Worm (Caenorhabditis elegans) whole organism, L1 larva: ENCODE data around the gene dhs-5.

ENCODE experiments used
- aha-1 ChIP-seq: fragments of 150-350 bp; optimal IDR thresholded peaks from 2 replicates; lab custom pipeline; 2014; ENCODE audit warnings: missing biosample characterization, missing genetic modification characterization
- ama-1 ChIP-seq: fragments of 150-350 bp; optimal IDR thresholded peaks from 2 replicates; lab custom pipeline; 2014
- elt-3 ChIP-seq, 6 experiments: fragments of 150-350 bp in 1 of 6; sonication (generic microtip); optimal IDR thresholded peaks; 2 replicates each; lab custom pipeline; 2017 to 2018; ENCODE audit warnings: missing biosample characterization in 6 of 6, missing genetic modification characterization in 6 of 6, inconsistent platforms in 1 of 6
- jun-1 ChIP-seq: fragments of 150-350 bp; optimal IDR thresholded peaks from 2 replicates; lab custom pipeline; 2014; ENCODE audit warnings: missing biosample characterization, missing genetic modification reagents, missing genetic modification characterization
- lin-13 ChIP-seq: fragments of 150-350 bp; optimal IDR thresholded peaks from 2 replicates; lab custom pipeline; 2014; ENCODE audit warnings: missing biosample characterization, missing genetic modification reagents, missing genetic modification characterization
- nhr-11 ChIP-seq: fragments of 150-350 bp; optimal IDR thresholded peaks from 2 replicates; lab custom pipeline; 2014; ENCODE audit warnings: missing biosample characterization, missing genetic modification characterization
- nhr-76 ChIP-seq: sonication (generic microtip); optimal IDR thresholded peaks from 2 replicates; lab custom pipeline; 2017; ENCODE audit warnings: missing biosample characterization, missing genetic modification characterization
- pqm-1 ChIP-seq: sonication (generic microtip); optimal IDR thresholded peaks from 3 replicates; lab custom pipeline; 2017; ENCODE audit warnings: missing biosample characterization, missing genetic modification characterization
- snpc-4 ChIP-seq: fragments of 150-350 bp; optimal IDR thresholded peaks from 2 replicates; lab custom pipeline; 2014; ENCODE audit warnings: missing biosample characterization, missing genetic modification characterization
- vab-15 ChIP-seq: sonication (generic microtip); optimal IDR thresholded peaks from 2 replicates; lab custom pipeline; 2017; ENCODE audit warnings: missing genotype, mild to moderate bottlenecking, missing genetic modification characterization, missing compliant biosample characterization

DNA sequence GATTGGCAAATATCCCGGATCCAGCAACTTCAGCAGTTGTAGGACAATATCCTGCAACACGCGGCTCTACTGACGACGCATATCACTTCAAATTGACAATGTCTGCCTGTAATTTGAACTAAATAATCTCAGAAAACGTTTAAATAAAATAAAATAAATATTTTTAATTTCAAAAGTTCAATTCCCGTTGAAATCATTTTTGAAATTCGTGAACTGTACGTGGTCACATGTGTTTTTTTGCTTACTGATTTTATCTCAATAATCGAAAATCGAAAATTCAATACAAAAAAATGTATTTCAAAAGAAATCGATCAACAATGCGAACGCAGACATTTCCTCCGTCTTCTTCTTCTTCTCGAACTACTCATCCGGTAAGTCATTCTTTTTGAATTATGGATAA lies 16.1 kb upstream of the dhs-5 start, which contains the start of gene F07F6.1:
- TF ChIP-seq jun-1 (tag; lab: Kevin White, UChicago) = no peak
- TF ChIP-seq nhr-11 (tag; lab: Kevin White, UChicago) = no peak
- TF ChIP-seq pqm-1 (tag; lab: Kevin White, UChicago) = no peak
- TF ChIP-seq snpc-4 (tag; lab: Kevin White, UChicago) = no peak
- no peak for TF ChIP-seq lin-13 (GFP tag; lab: Kevin White, UChicago)
- TF ChIP-seq aha-1 (tag; lab: Kevin White, UChicago) = no peak
- TF ChIP-seq vab-15 = no peak
- TF ChIP-seq ama-1 = no peak
- no peak for TF ChIP-seq nhr-76
- TF ChIP-seq elt-3 (tag; optimal IDR thresholded peaks at IDR 0.05; lab: Kevin White, UChicago) = no peak
